Worm (Caenorhabditis elegans): ENCODE measurements around the gene cct-2.

cct-2 gene

DNA sequence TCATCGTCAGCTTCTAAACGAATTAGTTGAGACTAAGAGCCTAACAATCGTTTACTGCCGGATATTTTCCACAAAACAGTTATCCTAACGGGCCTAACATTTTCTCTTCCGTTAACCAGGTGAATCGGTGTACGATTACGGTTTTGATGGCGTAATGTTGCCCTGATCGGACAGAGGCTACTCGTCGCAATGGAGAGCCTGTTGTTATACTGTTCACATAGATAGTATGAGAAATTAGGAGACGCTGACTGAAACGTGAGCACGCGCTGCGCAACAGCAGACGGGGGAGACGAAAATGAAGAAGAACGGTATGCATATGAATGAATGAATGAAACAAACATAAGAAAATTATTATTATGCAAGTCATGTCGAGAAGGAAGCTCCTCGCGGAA lies 28.2 kb upstream of the cct-2 start:
- TF ChIP-seq nhr-2 (tag; optimal IDR thresholded peaks at IDR 0.05) (peak; percentile 69), pha-4 (tag; optimal IDR thresholded peaks at IDR 0.05) (peak; percentile 67), zip-8 (tag; optimal IDR thresholded peaks at IDR 0.05) (peak; percentile 35), ces-1 (GFP tag; optimal IDR thresholded peaks at IDR 0.05) (peak; percentile 69), tbx-8 (GFP tag; optimal IDR thresholded peaks at IDR 0.05) (no peak), nhr-28 (tag; optimal IDR thresholded peaks at IDR 0.05) (no peak), elt-3 (tag; optimal IDR thresholded peaks at IDR 0.05) (no peak)

DNA sequence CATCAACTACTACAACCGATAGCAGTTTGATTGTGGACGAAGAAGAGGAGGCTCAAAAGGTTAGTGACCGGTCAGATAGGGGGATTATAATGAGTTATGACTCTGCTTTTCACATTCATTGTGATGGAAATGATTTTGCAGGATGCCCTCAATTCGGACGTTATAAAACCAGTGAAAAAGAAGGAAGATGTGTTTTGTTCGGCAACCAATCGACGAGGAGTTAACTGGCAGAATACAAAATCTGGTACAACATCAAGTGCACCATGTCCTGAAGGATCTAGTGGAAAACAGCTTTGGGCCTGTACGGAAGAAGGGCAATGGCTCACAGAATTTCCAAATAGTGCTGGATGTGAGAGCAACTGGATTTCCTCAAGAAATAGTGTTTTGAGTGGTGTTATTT lies 23.7 kb upstream of the cct-2 start:
- no peak for TF ChIP-seq pha-4 (tag; optimal IDR thresholded peaks at IDR 0.05)
- no peak for TF ChIP-seq unc-120 (tag; optimal IDR thresholded peaks at IDR 0.05; ENCODE audit: poor library complexity, severe bottlenecking)
- no peak for TF ChIP-seq cnd-1 (tag; optimal IDR thresholded peaks at IDR 0.05)
- TF ChIP-seq nhr-76 (tag; optimal IDR thresholded peaks at IDR 0.05): no peak

DNA sequence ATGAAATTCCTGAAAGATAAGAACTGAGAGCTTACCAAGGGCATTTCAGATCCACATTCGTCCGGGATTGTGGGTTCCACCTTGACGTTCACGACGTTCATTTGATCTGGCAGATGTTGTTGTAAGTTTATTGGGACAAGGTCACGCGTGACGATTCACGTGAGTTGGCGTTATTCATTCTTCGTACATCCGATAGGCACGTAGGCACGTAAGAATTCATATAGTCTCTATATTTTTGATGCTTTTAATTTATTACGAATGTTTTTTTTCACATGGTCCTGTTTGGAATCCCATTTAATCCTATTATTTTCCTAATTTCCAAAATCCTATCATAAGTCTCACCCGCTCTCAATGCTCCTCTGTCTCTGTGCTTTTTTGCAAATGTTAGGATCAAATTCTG lies 15.6 kb upstream of the cct-2 start, which contains the start of gene B0457.4:
Gene B0457.4, minus strand, starts transcription at position 101 of the 400 bp plus-strand sequence.
- TF ChIP-seq zip-8 (tag; optimal IDR thresholded peaks at IDR 0.05) (no peak), mls-2 (tag; optimal IDR thresholded peaks at IDR 0.05) (no peak), nhr-76 (tag; optimal IDR thresholded peaks at IDR 0.05) (no peak), ceh-83 (GFP tag; optimal IDR thresholded peaks at IDR 0.05) (no peak), unc-39 (tag; optimal IDR thresholded peaks at IDR 0.05) (no peak), tbx-8 (GFP tag; optimal IDR thresholded peaks at IDR 0.05) (no peak)

DNA sequence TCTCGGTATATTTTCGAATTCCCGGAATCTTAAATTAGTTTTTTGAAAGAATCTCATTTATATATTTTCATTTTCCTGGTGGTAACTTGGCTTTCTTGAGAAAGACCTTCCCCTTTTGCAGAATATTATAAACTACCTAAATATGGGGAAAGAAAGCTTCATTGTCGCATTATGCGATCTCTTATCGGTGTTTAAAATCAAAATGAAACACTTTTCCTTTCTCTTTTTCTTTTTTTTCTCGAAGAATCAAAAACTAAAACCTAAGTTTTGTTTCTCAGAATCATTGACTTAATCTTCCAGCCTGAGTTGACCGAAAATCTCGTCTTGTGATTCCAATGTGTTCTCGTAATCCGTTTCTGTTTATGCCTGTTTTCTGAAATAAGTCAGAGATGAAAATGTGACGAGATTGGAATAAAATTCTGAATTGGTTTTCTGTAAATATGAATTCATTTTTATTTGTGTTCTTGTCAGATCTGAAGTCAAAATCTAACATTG lies 15.0 kb upstream of the cct-2 start:
- TF ChIP-seq nhr-12 (tag; optimal IDR thresholded peaks at IDR 0.05) (no peak), unc-120 (tag; optimal IDR thresholded peaks at IDR 0.05; ENCODE audit: poor library complexity, severe bottlenecking) (no peak), sptf-1 (tag; optimal IDR thresholded peaks at IDR 0.05) (no peak), elt-1 (tag; optimal IDR thresholded peaks at IDR 0.05; ENCODE audit: borderline replicate concordance, insufficient read depth) (no peak), cnd-1 (tag; optimal IDR thresholded peaks at IDR 0.05) (no peak), hlh-1 (tag; optimal IDR thresholded peaks at IDR 0.05) (no peak), mls-2 (tag; optimal IDR thresholded peaks at IDR 0.05) (no peak), ces-1 (GFP tag; optimal IDR thresholded peaks at IDR 0.05) (no peak), unc-39 (tag; optimal IDR thresholded peaks at IDR 0.05) (no peak), ceh-39 (tag; optimal IDR thresholded peaks at IDR 0.05) (no peak)

DNA sequence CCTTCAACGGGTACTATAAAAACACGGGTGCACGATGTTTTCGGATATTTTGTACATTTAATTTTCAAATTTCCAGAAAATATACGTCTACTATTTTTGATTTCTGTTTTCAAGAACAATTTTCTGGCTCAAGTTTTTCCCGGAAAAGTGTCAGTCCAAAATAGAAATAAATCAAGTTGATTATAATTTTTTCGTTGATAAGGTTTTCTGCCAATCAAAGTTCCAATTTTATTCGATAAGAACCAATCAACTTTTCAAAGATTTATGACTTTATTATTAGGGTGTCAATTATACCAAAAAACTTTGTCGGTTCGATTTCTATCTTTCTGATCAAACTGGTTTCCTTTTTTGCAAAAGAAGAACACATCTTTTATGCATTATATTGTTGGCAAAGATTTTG lies 12.9 kb upstream of the cct-2 start:
- TF ChIP-seq mls-2 (tag; optimal IDR thresholded peaks at IDR 0.05) (no peak), lin-13 (tag; optimal IDR thresholded peaks at IDR 0.05) (no peak), cnd-1 (tag; optimal IDR thresholded peaks at IDR 0.05) (no peak), ceh-39 (tag; optimal IDR thresholded peaks at IDR 0.05) (no peak), unc-62 (GFP tag; optimal IDR thresholded peaks at IDR 0.05) (no peak), nhr-2 (tag; optimal IDR thresholded peaks at IDR 0.05) (no peak), flh-1 (GFP tag; optimal IDR thresholded peaks at IDR 0.05) (no peak), lin-32 (GFP tag; optimal IDR thresholded peaks at IDR 0.05) (no peak), unc-120 (tag; optimal IDR thresholded peaks at IDR 0.05; ENCODE audit: poor library complexity, severe bottlenecking) (no peak), sptf-1 (tag; optimal IDR thresholded peaks at IDR 0.05) (no peak), ces-1 (GFP tag; optimal IDR thresholded peaks at IDR 0.05) (no peak), hlh-1 (tag; optimal IDR thresholded peaks at IDR 0.05) (no peak), unc-39 (tag; optimal IDR thresholded peaks at IDR 0.05) (no peak), elt-1 (tag; optimal IDR thresholded peaks at IDR 0.05; ENCODE audit: borderline replicate concordance, insufficient read depth) (no peak), nhr-28 (tag; optimal IDR thresholded peaks at IDR 0.05) (no peak), snpc-4 (tag; optimal IDR thresholded peaks at IDR 0.05) (no peak), elt-3 (tag; optimal IDR thresholded peaks at IDR 0.05) (no peak), ceh-83 (GFP tag; optimal IDR thresholded peaks at IDR 0.05) (no peak), blmp-1 (tag; optimal IDR thresholded peaks at IDR 0.05) (no peak)

DNA sequence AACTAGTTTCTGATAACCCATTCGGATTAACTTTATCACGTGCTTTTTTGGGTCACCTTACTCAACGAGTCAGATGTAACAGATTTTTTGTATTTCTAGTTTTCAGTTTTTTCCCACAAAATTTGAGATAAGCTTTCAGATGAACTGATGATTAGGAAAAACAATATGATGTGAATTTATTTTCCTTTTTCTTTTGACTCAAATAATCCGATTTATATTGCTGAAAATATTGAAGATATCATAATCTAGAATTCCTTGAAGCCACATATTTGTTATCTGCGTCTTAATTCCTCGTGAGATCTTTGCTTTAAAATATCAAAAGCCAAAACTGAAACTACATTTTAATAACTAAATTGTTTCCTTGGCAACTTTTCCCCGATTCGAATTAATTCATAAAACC lies 10.9 kb upstream of the cct-2 start:
- TF ChIP-seq snpc-4 (tag; optimal IDR thresholded peaks at IDR 0.05): no peak
- no peak for TF ChIP-seq sptf-1 (tag; optimal IDR thresholded peaks at IDR 0.05)
- no peak for TF ChIP-seq cnd-1 (tag; optimal IDR thresholded peaks at IDR 0.05)
- TF ChIP-seq elt-1 (tag; optimal IDR thresholded peaks at IDR 0.05; ENCODE audit: borderline replicate concordance, insufficient read depth): no peak
- TF ChIP-seq ceh-83 (GFP tag; optimal IDR thresholded peaks at IDR 0.05): no peak
- TF ChIP-seq ceh-39 (tag; optimal IDR thresholded peaks at IDR 0.05): no peak
- no peak for TF ChIP-seq lsy-2 (tag; optimal IDR thresholded peaks at IDR 0.05)
- no peak for TF ChIP-seq unc-62 (GFP tag; optimal IDR thresholded peaks at IDR 0.05)
- no peak for TF ChIP-seq zip-8 (tag; optimal IDR thresholded peaks at IDR 0.05)

DNA sequence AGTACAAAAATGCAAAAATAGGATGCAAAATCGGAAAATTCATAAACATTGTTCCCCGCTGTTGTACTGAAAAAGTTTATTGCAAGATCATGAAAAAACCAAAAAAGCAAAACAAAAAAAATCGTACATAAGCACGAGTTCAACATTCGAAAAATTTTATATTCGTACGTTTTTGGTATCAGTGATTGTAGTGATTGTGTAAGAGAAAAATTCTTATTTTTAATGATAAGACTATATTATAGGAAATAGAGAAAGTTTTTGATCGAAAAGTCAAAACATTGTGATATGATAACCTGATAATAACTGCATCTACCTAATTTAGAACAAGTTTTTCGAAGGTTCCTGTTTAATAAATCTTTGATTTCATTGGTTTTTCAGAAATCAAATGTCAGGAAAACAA lies 10.2 kb upstream of the cct-2 start:
- TF ChIP-seq ces-1 (GFP tag; optimal IDR thresholded peaks at IDR 0.05) (no peak), nhr-2 (tag; optimal IDR thresholded peaks at IDR 0.05) (no peak), pha-4 (tag; optimal IDR thresholded peaks at IDR 0.05) (no peak), lsy-2 (tag; optimal IDR thresholded peaks at IDR 0.05) (no peak), nhr-12 (tag; optimal IDR thresholded peaks at IDR 0.05) (no peak), zip-8 (tag; optimal IDR thresholded peaks at IDR 0.05) (no peak), tbx-8 (GFP tag; optimal IDR thresholded peaks at IDR 0.05) (no peak), sptf-1 (tag; optimal IDR thresholded peaks at IDR 0.05) (no peak), mls-2 (tag; optimal IDR thresholded peaks at IDR 0.05) (no peak), M03D4.4 (tag; optimal IDR thresholded peaks at IDR 0.05) (no peak), bed-3 (GFP tag; optimal IDR thresholded peaks at IDR 0.05) (no peak), ceh-83 (GFP tag; optimal IDR thresholded peaks at IDR 0.05) (no peak), elt-3 (tag; optimal IDR thresholded peaks at IDR 0.05) (no peak), drap-1 (GFP tag; optimal IDR thresholded peaks at IDR 0.05) (no peak), nhr-237 (tag; optimal IDR thresholded peaks at IDR 0.05) (no peak)

Measured in whole organism, mixed stage, embryonic.